Worm (Caenorhabditis elegans) whole organism, young adult: ENCODE measurements around the gene mdt-10.

Experiments
- ceh-100 ChIP-seq: fragments of 200-800 bp; sonication (Bioruptor generic); IDR thresholded peaks from 2 replicates; pipeline ENCODE4 v1.3.6; 2022; ENCODE audit warnings: missing genetic modification reagents, missing genetic modification characterization, missing compliant biosample characterization
- chd-7 ChIP-seq: sonication (generic microtip); optimal IDR thresholded peaks from 2 replicates; lab custom pipeline; 2016; ENCODE audit warnings: mild to moderate bottlenecking, missing genetic modification characterization, moderate library complexity, missing compliant biosample characterization

DNA sequence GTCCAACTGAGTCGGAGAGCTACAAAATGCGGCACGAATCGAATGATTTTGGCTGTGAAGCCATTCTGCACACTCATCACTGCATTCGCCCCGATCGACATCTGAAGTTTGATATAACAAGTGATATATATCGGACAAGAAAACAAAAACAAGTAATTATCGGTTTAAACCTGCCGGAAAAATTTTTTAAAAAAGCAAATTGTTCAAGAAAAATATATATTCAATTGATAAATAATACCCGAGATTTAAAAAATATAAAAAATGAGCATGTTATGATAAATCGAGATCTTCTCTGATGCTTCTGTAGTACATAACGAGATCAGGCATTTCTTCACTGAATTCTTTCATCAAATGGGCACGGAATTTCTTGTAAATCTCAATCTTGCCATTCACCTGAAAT lies 1.2 kb downstream of the mdt-10 start, which contains the start of gene T09A5.5:
- no peak for TF ChIP-seq chd-7 (tag; lab: Kevin White, UChicago)
- no peak for TF ChIP-seq ceh-100 (GFP tag; lab: Robert Waterston, UW)
